Worm (Caenorhabditis elegans) whole organism, L2 larva: ENCODE results near the gene sex-1.

Experiments used
- snpc-4 ChIP-seq: fragments of 150-350 bp; optimal IDR thresholded peaks from 2 replicates; lab custom pipeline; 2014; ENCODE audit warnings: missing biosample characterization, missing genetic modification characterization
- zag-1 ChIP-seq: fragments of 150-350 bp; optimal IDR thresholded peaks from 2 replicates; lab custom pipeline; 2014; ENCODE audit warnings: missing biosample characterization, missing genetic modification characterization

DNA sequence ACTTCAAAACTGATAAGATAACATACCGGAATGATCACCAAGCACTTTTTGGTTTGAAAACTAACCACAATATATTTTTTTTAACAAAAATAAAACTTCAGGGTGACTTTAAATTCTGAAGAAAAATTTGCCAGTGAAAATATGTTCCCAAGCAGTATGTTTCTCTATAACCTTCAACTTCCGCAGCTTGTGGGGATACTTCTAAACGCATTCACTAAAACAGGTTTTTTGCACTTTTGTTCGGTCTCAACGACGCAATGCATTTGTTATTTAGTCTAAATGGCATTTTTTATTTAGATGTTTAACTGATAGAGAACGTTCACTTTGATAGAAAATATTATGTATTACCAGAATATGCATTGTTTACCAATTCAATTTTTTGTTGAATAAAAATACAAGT lies 16.0 kb downstream of the sex-1 start:
- no peak for TF ChIP-seq zag-1
- no peak for TF ChIP-seq snpc-4 (tag; lab: Kevin White, UChicago)
